Fruit fly (Drosophila melanogaster) whole organism: ENCODE measurements around the gene CREG.

ENCODE experiments used
- pan ChIP-seq: fragments of >200 bp; optimal IDR thresholded peaks from 2 replicates; lab custom pipeline; 2017
- usp ChIP-seq: fragments of >200 bp; optimal IDR thresholded peaks from 2 replicates; lab custom pipeline; 2017; ENCODE audit warnings: missing biosample characterization, missing genetic modification characterization, mixed read lengths

DNA sequence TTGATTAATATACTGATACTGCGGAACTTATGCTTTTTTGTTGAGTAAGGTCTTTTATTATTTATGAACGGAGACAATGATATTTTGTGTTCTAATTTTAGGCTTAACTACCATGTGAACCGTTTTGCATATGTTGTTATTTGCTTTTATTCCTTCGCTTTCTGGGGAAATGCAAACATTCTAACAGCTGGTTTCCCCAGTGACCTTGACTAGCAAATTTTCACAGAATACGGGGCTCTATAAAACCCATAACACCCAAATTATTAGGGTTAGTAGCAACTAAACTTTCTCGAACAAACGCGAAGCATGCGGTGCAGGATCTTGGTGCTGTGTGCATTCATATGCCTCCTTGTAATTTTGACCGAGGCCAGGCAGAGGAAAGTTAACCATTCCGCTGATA, 13.1 kb upstream of the CREG start, which contains the start of gene CG17283:
- TF ChIP-seq pan (lab: Kevin White, UChicago) (no peak), usp (GFP tag; lab: Kevin White, UChicago) (no peak)
